Fruit fly (Drosophila melanogaster) whole organism, prepupa: ENCODE measurements around the gene Atg5.

Experiments used
- Blimp-1 ChIP-seq: fragments of 200-800 bp; sonication (Bioruptor generic); optimal IDR thresholded peaks from 3 replicates; lab custom pipeline; 2017; ENCODE audit warnings: missing biosample characterization, missing genetic modification characterization, mild to moderate bottlenecking, moderate library complexity, missing genetic modification reagents
- CG10631 ChIP-seq: fragments of 200-800 bp; sonication (Bioruptor generic); optimal IDR thresholded peaks from 2 replicates; lab custom pipeline; 2016; ENCODE audit warnings: missing biosample characterization, missing genetic modification characterization
- CG10669 ChIP-seq: fragments of 200-800 bp; sonication (Bioruptor generic); optimal IDR thresholded peaks from 3 replicates; lab custom pipeline; 2018; ENCODE audit warnings: missing biosample characterization, mild to moderate bottlenecking, missing genetic modification characterization, moderate library complexity
- CG11294 ChIP-seq: fragments of 200-800 bp; sonication (Bioruptor generic); IDR thresholded peaks from 2 replicates; pipeline ENCODE4 v1.3.6; 2022; ENCODE audit warnings: missing biosample characterization, missing genetic modification characterization
- CG11902 ChIP-seq: fragments of 200-800 bp; sonication (Bioruptor generic); optimal IDR thresholded peaks from 3 replicates; lab custom pipeline; 2016; ENCODE audit warnings: missing biosample characterization, missing genetic modification characterization
- CG15336 ChIP-seq: fragments of 200-800 bp; sonication (Bioruptor generic); IDR thresholded peaks from 2 replicates; pipeline ENCODE4 v1.3.6; 2022; ENCODE audit warnings: missing biosample characterization, missing genetic modification characterization
- CG1621 ChIP-seq: fragments of 200-800 bp; sonication (Bioruptor generic); optimal IDR thresholded peaks from 3 replicates; lab custom pipeline; 2018; ENCODE audit warnings: missing biosample characterization, mild to moderate bottlenecking, missing genetic modification characterization
- CG16779 ChIP-seq: fragments of 200-800 bp; sonication (Bioruptor generic); optimal IDR thresholded peaks from 3 replicates; lab custom pipeline; 2017; ENCODE audit warnings: missing biosample characterization, mild to moderate bottlenecking, missing genetic modification characterization
- CG3032 ChIP-seq: fragments of 200-800 bp; optimal IDR thresholded peaks from 2 replicates; lab custom pipeline; 2019; ENCODE audit warnings: missing biosample characterization, mild to moderate bottlenecking, missing genetic modification characterization, moderate library complexity
- CG32006 ChIP-seq: fragments of 200-800 bp; sonication (Bioruptor generic); optimal IDR thresholded peaks from 3 replicates; lab custom pipeline; 2017; ENCODE audit warnings: missing biosample characterization, mild to moderate bottlenecking, missing genetic modification characterization
- CG3919 ChIP-seq: fragments of 200-800 bp; sonication (Bioruptor generic); optimal IDR thresholded peaks from 3 replicates; lab custom pipeline; 2016; ENCODE audit warnings: missing biosample characterization, missing genetic modification characterization
- CG4318 ChIP-seq: fragments of 200-800 bp; sonication (Bioruptor generic); optimal IDR thresholded peaks from 3 replicates; lab custom pipeline; 2017; ENCODE audit warnings: missing biosample characterization, mild to moderate bottlenecking, missing genetic modification characterization
- CG6163 ChIP-seq: fragments of 200-800 bp; sonication (Bioruptor generic); IDR thresholded peaks from 3 replicates; pipeline ENCODE4 v1.3.6; 2022; ENCODE audit warnings: missing biosample characterization, missing genetic modification characterization
- CG6276 ChIP-seq: fragments of 200-800 bp; sonication (Bioruptor generic); optimal IDR thresholded peaks from 2 replicates; lab custom pipeline; 2017; ENCODE audit warnings: missing biosample characterization, mild to moderate bottlenecking, missing genetic modification characterization
- CG6808 ChIP-seq: fragments of 200-800 bp; sonication (Bioruptor generic); optimal IDR thresholded peaks from 3 replicates; lab custom pipeline; 2017; ENCODE audit warnings: missing biosample characterization, missing genetic modification characterization, mild to moderate bottlenecking, moderate library complexity, missing genetic modification reagents
- CG6854 ChIP-seq: fragments of 200-800 bp; sonication (Bioruptor generic); optimal IDR thresholded peaks from 2 replicates; lab custom pipeline; 2017; ENCODE audit warnings: missing biosample characterization, mild to moderate bottlenecking, missing genetic modification characterization
- CG7368 ChIP-seq: fragments of 200-800 bp; sonication (Bioruptor generic); optimal IDR thresholded peaks from 3 replicates; lab custom pipeline; 2016; ENCODE audit warnings: missing biosample characterization, missing genetic modification characterization
- CG8319 ChIP-seq: fragments of 200-800 bp; sonication (Bioruptor generic); optimal IDR thresholded peaks from 3 replicates; lab custom pipeline; 2016; ENCODE audit warnings: missing biosample characterization, missing genetic modification characterization
- CG9139 ChIP-seq: fragments of 200-800 bp; sonication (Bioruptor generic); optimal IDR thresholded peaks from 3 replicates; lab custom pipeline; 2017; ENCODE audit warnings: missing biosample characterization, mild to moderate bottlenecking, missing genetic modification characterization
- Eip75B ChIP-seq: fragments of 200-800 bp; sonication (Bioruptor generic); optimal IDR thresholded peaks from 3 replicates; lab custom pipeline; 2016; ENCODE audit warnings: missing biosample characterization, missing genetic modification characterization
- Eip93F ChIP-seq: fragments of 200-800 bp; sonication (Bioruptor generic); optimal IDR thresholded peaks from 2 replicates; lab custom pipeline; 2016; ENCODE audit warnings: missing biosample characterization, mild to moderate bottlenecking, missing genetic modification characterization
- Ets21C ChIP-seq: fragments of 200-800 bp; sonication (Bioruptor generic); optimal IDR thresholded peaks from 3 replicates; lab custom pipeline; 2016; ENCODE audit warnings: missing biosample characterization, missing genetic modification characterization
- Ets96B ChIP-seq: fragments of 200-800 bp; optimal IDR thresholded peaks from 2 replicates; lab custom pipeline; 2019; ENCODE audit warnings: missing biosample characterization, mild to moderate bottlenecking, missing genetic modification characterization, moderate library complexity
- Gug ChIP-seq: fragments of 200-800 bp; sonication (Bioruptor generic); IDR thresholded peaks from 2 replicates; pipeline ENCODE4 v1.3.6; 2022; ENCODE audit warnings: missing biosample characterization, missing genetic modification characterization
- Hr38 ChIP-seq: sonication (Bioruptor generic); optimal IDR thresholded peaks from 2 replicates; lab custom pipeline; 2016; ENCODE audit warnings: missing biosample characterization, missing genetic modification characterization
- Hr39 ChIP-seq: fragments of 200-800 bp; sonication (Bioruptor generic); optimal IDR thresholded peaks from 2 replicates; lab custom pipeline; 2016; ENCODE audit warnings: missing biosample characterization, missing genetic modification characterization
- Hr4 ChIP-seq: fragments of 200-800 bp; sonication (Bioruptor generic); optimal IDR thresholded peaks from 3 replicates; lab custom pipeline; 2016; ENCODE audit warnings: missing biosample characterization, missing genetic modification characterization
- Lpt ChIP-seq: fragments of 200-800 bp; sonication (Bioruptor generic); optimal IDR thresholded peaks from 3 replicates; lab custom pipeline; 2016; ENCODE audit warnings: missing biosample characterization, missing genetic modification characterization
- Met ChIP-seq: fragments of 200-800 bp; sonication (Bioruptor generic); optimal IDR thresholded peaks from 3 replicates; lab custom pipeline; 2016; ENCODE audit warnings: missing biosample characterization, missing genetic modification characterization
- OdsH ChIP-seq: fragments of 200-800 bp; sonication (Bioruptor generic); optimal IDR thresholded peaks from 3 replicates; lab custom pipeline; 2016; ENCODE audit warnings: missing biosample characterization, missing genetic modification characterization
- Smox ChIP-seq: fragments of 200-800 bp; sonication (Bioruptor generic); optimal IDR thresholded peaks from 3 replicates; lab custom pipeline; 2016; ENCODE audit warnings: missing biosample characterization, missing genetic modification characterization
- Sox102F ChIP-seq: fragments of 200-800 bp; sonication (Bioruptor generic); optimal IDR thresholded peaks from 2 replicates; lab custom pipeline; 2016; ENCODE audit warnings: missing biosample characterization, mild to moderate bottlenecking, missing genetic modification characterization
- Sox14 ChIP-seq: fragments of 200-800 bp; sonication (Bioruptor generic); optimal IDR thresholded peaks from 3 replicates; lab custom pipeline; 2016; ENCODE audit warnings: missing biosample characterization, missing genetic modification characterization
- Sox15 ChIP-seq: fragments of 200-800 bp; sonication (Bioruptor generic); optimal IDR thresholded peaks from 3 replicates; lab custom pipeline; 2016; ENCODE audit warnings: missing biosample characterization, missing genetic modification characterization
- achi ChIP-seq: fragments of 200-800 bp; sonication (Bioruptor generic); optimal IDR thresholded peaks from 3 replicates; lab custom pipeline; 2016; ENCODE audit warnings: missing biosample characterization, missing genetic modification characterization
- acj6 ChIP-seq: fragments of 200-800 bp; sonication (Bioruptor generic); optimal IDR thresholded peaks from 3 replicates; lab custom pipeline; 2016; ENCODE audit warnings: missing biosample characterization, missing genetic modification characterization
- cyc ChIP-seq: fragments of 200-800 bp; sonication (Bioruptor generic); optimal IDR thresholded peaks from 3 replicates; lab custom pipeline; 2016; ENCODE audit warnings: missing biosample characterization, missing genetic modification characterization
- dac ChIP-seq: fragments of 200-800 bp; sonication (Bioruptor generic); optimal IDR thresholded peaks from 2 replicates; lab custom pipeline; 2017; ENCODE audit warnings: missing biosample characterization, mild to moderate bottlenecking, missing genetic modification characterization
- dsx ChIP-seq: fragments of 200-800 bp; optimal IDR thresholded peaks from 3 replicates; lab custom pipeline; 2019; ENCODE audit warnings: missing biosample characterization, mild to moderate bottlenecking, missing genetic modification characterization, moderate library complexity; ENCODE audit not compliant: poor library complexity, severe bottlenecking
- eg ChIP-seq: fragments of 200-800 bp; sonication (Bioruptor generic); IDR thresholded peaks from 3 replicates; pipeline ENCODE4 v1.3.6; 2022; ENCODE audit warnings: missing biosample characterization, missing genetic modification characterization
- esn ChIP-seq: fragments of 200-800 bp; sonication (Bioruptor generic); optimal IDR thresholded peaks from 2 replicates; lab custom pipeline; 2016; ENCODE audit warnings: missing biosample characterization, mild to moderate bottlenecking, missing genetic modification characterization, moderate library complexity
- fd59A ChIP-seq: fragments of 200-800 bp; sonication (Bioruptor generic); optimal IDR thresholded peaks from 2 replicates; lab custom pipeline; 2017; ENCODE audit warnings: missing biosample characterization, mild to moderate bottlenecking, missing genetic modification characterization, missing genetic modification reagents
- fd85E ChIP-seq: fragments of 200-800 bp; sonication (Bioruptor generic); optimal IDR thresholded peaks from 3 replicates; lab custom pipeline; 2016; ENCODE audit warnings: missing biosample characterization, missing genetic modification characterization
- lz ChIP-seq: fragments of 200-800 bp; sonication (Bioruptor generic); optimal IDR thresholded peaks from 3 replicates; lab custom pipeline; 2016; ENCODE audit warnings: missing biosample characterization, missing genetic modification characterization
- pdm3 ChIP-seq: fragments of 200-800 bp; sonication (Bioruptor generic); optimal IDR thresholded peaks from 3 replicates; lab custom pipeline; 2016; ENCODE audit warnings: missing biosample characterization, missing genetic modification characterization
- salr ChIP-seq, 2 experiments: fragments of 200-800 bp; sonication (Bioruptor generic); optimal IDR thresholded peaks; 3 replicates each; lab custom pipeline; 2016 to 2018; ENCODE audit warnings: missing biosample characterization in 2 of 2, missing genetic modification characterization in 2 of 2, mild to moderate bottlenecking in 1 of 2
- spab ChIP-seq: fragments of 200-800 bp; sonication (Bioruptor generic); optimal IDR thresholded peaks from 2 replicates; lab custom pipeline; 2017; ENCODE audit warnings: missing biosample characterization, mild to moderate bottlenecking, missing genetic modification characterization, missing genetic modification reagents
- ss ChIP-seq, 2 experiments: fragments of 200-800 bp; sonication (Bioruptor generic); optimal IDR thresholded peaks; 2 replicates in 1 of 2; 3 replicates in 1 of 2; lab custom pipeline; 2017 to 2018; ENCODE audit warnings: mild to moderate bottlenecking in 2 of 2, missing biosample characterization in 2 of 2, missing genetic modification characterization in 2 of 2, moderate library complexity in 1 of 2
- svp ChIP-seq: fragments of 200-800 bp; sonication (Bioruptor generic); peaks from one replicate; lab custom pipeline; 2016; ENCODE audit warnings: missing biosample characterization, missing genetic modification characterization
- topi ChIP-seq: fragments of 200-800 bp; sonication (Bioruptor generic); optimal IDR thresholded peaks from 3 replicates; lab custom pipeline; 2016; ENCODE audit warnings: missing biosample characterization, missing genetic modification characterization
- vri ChIP-seq: fragments of 200-800 bp; sonication (Bioruptor generic); optimal IDR thresholded peaks from 3 replicates; lab custom pipeline; 2016; ENCODE audit warnings: missing biosample characterization, mild to moderate bottlenecking, missing genetic modification characterization

Gene Atg5

DNA sequence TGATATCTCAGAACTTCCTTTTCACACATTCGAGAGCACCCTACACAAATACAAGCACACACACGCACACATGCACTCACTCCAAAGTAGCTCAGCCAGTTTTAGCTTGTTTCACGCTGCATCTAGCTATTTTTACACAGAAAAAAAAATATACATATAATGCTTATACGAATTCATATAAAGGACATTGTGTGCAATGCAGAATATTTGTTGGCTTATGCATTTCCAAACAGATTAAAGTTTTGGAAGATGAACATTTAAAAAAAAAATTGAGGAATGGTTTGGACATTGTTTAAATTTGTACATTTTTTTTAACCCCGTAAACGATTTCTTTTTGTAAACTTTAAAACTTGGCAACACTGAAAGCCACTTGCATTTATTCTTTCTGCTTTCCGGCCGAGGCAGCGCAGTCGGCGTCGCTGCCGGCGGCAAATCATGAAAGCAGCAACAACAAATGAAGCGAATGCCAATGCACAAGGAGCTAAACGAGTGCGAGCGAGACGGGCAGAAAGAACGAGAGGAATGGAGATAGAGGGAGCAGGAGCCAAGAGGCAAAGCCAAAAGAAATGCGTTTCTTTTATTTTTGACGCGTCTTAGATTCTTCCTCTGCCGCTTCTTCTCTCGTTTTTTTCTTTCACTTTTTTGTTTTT is 4.4 kb downstream of the Atg5 start:
- peak; percentile 82 for TF ChIP-seq fd59A (GFP tag; lab: Kevin White, UChicago)
- TF ChIP-seq Hr4 (GFP tag; lab: Kevin White, UChicago): peak; percentile 86
- peak; percentile 67 for TF ChIP-seq Gug (GFP tag; lab: Robert Waterston, UW)
- TF ChIP-seq esn: peak; percentile 90
- peak; percentile 70 for TF ChIP-seq CG6163 (GFP tag; lab: Robert Waterston, UW)
- TF ChIP-seq vri (GFP tag; lab: Kevin White, UChicago): peak; percentile 65
- TF ChIP-seq cyc (GFP tag; lab: Kevin White, UChicago): peak; percentile 86
- TF ChIP-seq CG6808 (GFP tag; lab: Kevin White, UChicago): peak; percentile 85
- TF ChIP-seq CG16779 (tag; lab: Kevin White, UChicago): peak; percentile 62
- peak; percentile 59 for TF ChIP-seq Lpt (GFP tag; lab: Kevin White, UChicago)
- TF ChIP-seq CG6276: peak; percentile 63
- peak; percentile 89 for TF ChIP-seq pdm3 (GFP tag; lab: Kevin White, UChicago)
- TF ChIP-seq Smox (GFP tag; lab: Kevin White, UChicago): peak; percentile 90
- peak; percentile 64 for TF ChIP-seq CG11902 (GFP tag; lab: Kevin White, UChicago)
- TF ChIP-seq Sox15 (GFP tag; lab: Kevin White, UChicago): peak; percentile 76
- peak; percentile 30; the same call in 1 of the 2 replicates for TF ChIP-seq CG11294
- peak; percentile 87 for TF ChIP-seq Eip75B (GFP tag; lab: Kevin White, UChicago)
- TF ChIP-seq salr (GFP tag; optimal IDR thresholded peaks at IDR 0.05; lab: Kevin White, UChicago): peak; percentile 76 to 88
- peak; percentile 88 for TF ChIP-seq CG10669 (GFP tag; lab: Kevin White, UChicago)
- peak; percentile 83 for TF ChIP-seq CG4318 (GFP tag; lab: Kevin White, UChicago)
- peak; percentile 90 for TF ChIP-seq CG10631 (GFP tag; lab: Kevin White, UChicago)
- TF ChIP-seq dac (GFP tag; lab: Kevin White, UChicago): peak; percentile 50
- peak; percentile 89 for TF ChIP-seq svp
- peak; percentile 86 for TF ChIP-seq CG3032 (tag; lab: Kevin White, UChicago)
- peak; percentile 55 to 74 for TF ChIP-seq ss (GFP tag; optimal IDR thresholded peaks at IDR 0.05; lab: Kevin White, UChicago)
- no peak for TF ChIP-seq fd85E (GFP tag; lab: Kevin White, UChicago)
- peak; percentile 74 for TF ChIP-seq CG1621 (tag; lab: Kevin White, UChicago)
- TF ChIP-seq Blimp-1 (GFP tag; lab: Kevin White, UChicago): peak; percentile 37
- TF ChIP-seq CG32006 (GFP tag; lab: Kevin White, UChicago): peak; percentile 89
- peak; percentile 90 for TF ChIP-seq lz (GFP tag; lab: Kevin White, UChicago)
- no peak for TF ChIP-seq CG6854 (GFP tag; lab: Kevin White, UChicago)
- peak; percentile 93 for TF ChIP-seq topi
- TF ChIP-seq CG7368 (GFP tag; lab: Kevin White, UChicago): peak; percentile 71
- TF ChIP-seq CG9139 (GFP tag; lab: Kevin White, UChicago): peak; percentile 75
- TF ChIP-seq Sox14 (GFP tag; lab: Kevin White, UChicago): peak; percentile 90
- TF ChIP-seq CG3919 (GFP tag; lab: Kevin White, UChicago): peak; percentile 87
- TF ChIP-seq CG15336 (GFP tag; lab: Robert Waterston, UW): peak; percentile 84
- peak; percentile 71 for TF ChIP-seq CG8319 (GFP tag; lab: Kevin White, UChicago)
- peak; percentile 55 for TF ChIP-seq dsx (GFP tag; lab: Kevin White, UChicago)
- peak; percentile 89 for TF ChIP-seq Hr39 (GFP tag; lab: Kevin White, UChicago)
- TF ChIP-seq eg (GFP tag; lab: Robert Waterston, UW): peak; percentile 66
- peak; percentile 85 for TF ChIP-seq Ets96B (tag; lab: Kevin White, UChicago)
- peak; percentile 88 for TF ChIP-seq Met (GFP tag; lab: Kevin White, UChicago)
- peak; percentile 90 for TF ChIP-seq Sox102F (GFP tag; lab: Kevin White, UChicago)
- TF ChIP-seq Eip93F: no peak
- peak; percentile 88 for TF ChIP-seq OdsH
- peak; percentile 88 for TF ChIP-seq acj6 (GFP tag; lab: Kevin White, UChicago)
- peak; percentile 75 for TF ChIP-seq spab
- TF ChIP-seq Hr38 (GFP tag; lab: Kevin White, UChicago): no peak
- peak; percentile 85 for TF ChIP-seq achi (GFP tag; lab: Kevin White, UChicago)
- peak; percentile 75 for TF ChIP-seq Ets21C (GFP tag; lab: Kevin White, UChicago)
